Worm (Caenorhabditis elegans): ENCODE data around the gene C27D8.2.

DNA sequence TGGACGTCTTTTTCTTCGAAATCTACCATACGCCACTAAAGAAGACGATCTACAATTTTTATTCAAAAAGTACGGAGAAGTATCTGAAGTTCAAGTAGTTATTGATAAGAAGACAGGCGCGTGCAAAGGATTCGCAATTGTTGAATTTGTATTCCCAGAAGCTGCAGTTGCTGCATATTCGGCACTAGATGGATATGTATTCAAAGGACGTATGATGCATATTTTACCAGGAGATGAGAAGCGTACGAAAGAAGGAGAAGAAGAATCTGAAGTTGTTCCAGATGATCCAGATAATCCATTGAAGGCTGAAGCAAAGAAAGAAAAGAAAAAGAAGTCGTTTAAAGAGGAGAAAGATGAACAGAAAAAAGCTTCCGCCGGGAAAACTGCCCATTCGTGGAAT, 14.9 kb downstream of the C27D8.2 start:
- TF ChIP-seq flt-1 (GFP tag; IDR thresholded peaks at IDR 0.05) (no peak), ztf-29 (GFP tag; IDR thresholded peaks at IDR 0.05) (no peak), med-1 (GFP tag; optimal IDR thresholded peaks at IDR 0.05; ENCODE audit: insufficient read depth) (no peak), T22C8.4 (GFP tag; IDR thresholded peaks at IDR 0.05) (no peak), cog-1 (tag; optimal IDR thresholded peaks at IDR 0.05) (no peak), klf-2 (GFP tag; conservative IDR thresholded peaks at IDR 0.05) (no peak), ztf-23 (GFP tag; IDR thresholded peaks at IDR 0.05) (no peak)

All from whole organism, midembryonic.